Worm (Caenorhabditis elegans) whole organism, young adult: ENCODE data around the gene nmad-1.

ENCODE experiments used
- C17E4.6 ChIP-seq: fragments of 200-800 bp; sonication (Bioruptor generic); IDR thresholded peaks from 2 replicates; pipeline ENCODE4 v1.3.6; 2022; ENCODE audit warnings: missing genetic modification reagents, missing genetic modification characterization, missing compliant biosample characterization
- F33H1.4 ChIP-seq: fragments of 200-800 bp; sonication (Bioruptor generic); IDR thresholded peaks from 2 replicates; pipeline ENCODE4 v1.3.6; 2022; ENCODE audit warnings: missing genetic modification reagents, missing genetic modification characterization, missing compliant biosample characterization
- F39B2.1 ChIP-seq: fragments of 200-800 bp; sonication (Bioruptor generic); IDR thresholded peaks from 2 replicates; pipeline ENCODE4 v1.3.6; 2022; ENCODE audit warnings: missing genetic modification reagents, missing genetic modification characterization, missing compliant biosample characterization
- F55B11.4 ChIP-seq: sonication (generic microtip); optimal IDR thresholded peaks from 2 replicates; lab custom pipeline; 2016; ENCODE audit warnings: missing compliant biosample characterization, missing genetic modification characterization, borderline replicate concordance; ENCODE audit not compliant: insufficient read depth
- F57A8.1 ChIP-seq: fragments of 200-800 bp; sonication (Bioruptor generic); optimal IDR thresholded peaks from 2 replicates; lab custom pipeline; 2018; ENCODE audit warnings: mild to moderate bottlenecking, missing genetic modification characterization, moderate library complexity, missing compliant biosample characterization
- K12H6.12 ChIP-seq: fragments of 200-800 bp; sonication (Bioruptor generic); optimal IDR thresholded peaks from 2 replicates; lab custom pipeline; 2018; ENCODE audit warnings: mild to moderate bottlenecking, missing genetic modification characterization, missing compliant biosample characterization
- aptf-3 ChIP-seq: fragments of 200-800 bp; sonication (Bioruptor generic); IDR thresholded peaks from 2 replicates; pipeline ENCODE4 v1.3.6; 2022; ENCODE audit warnings: missing genetic modification characterization, missing compliant biosample characterization
- cebp-1 ChIP-seq, 2 experiments: fragments of 200-800 bp in 1 of 2; sonication (Bioruptor generic) in 1 of 2; sonication (generic microtip) in 1 of 2; IDR thresholded peaks in 1 of 2; optimal IDR thresholded peaks in 1 of 2; 2 replicates each; pipeline versions ENCODE4 v1.3.6 to Lab custom; 2017 to 2022; ENCODE audit warnings: missing compliant biosample characterization in 2 of 2, missing genetic modification characterization in 2 of 2, mild to moderate bottlenecking in 1 of 2, missing genetic modification reagents in 1 of 2, moderate library complexity in 1 of 2
- ceh-40 ChIP-seq: fragments of 200-800 bp; sonication (Bioruptor generic); IDR thresholded peaks from 2 replicates; pipeline ENCODE4 v1.3.6; 2022; ENCODE audit warnings: missing genetic modification characterization, missing compliant biosample characterization
- ceh-79 ChIP-seq: sonication (generic microtip); optimal IDR thresholded peaks from 2 replicates; lab custom pipeline; 2017; ENCODE audit warnings: mild to moderate bottlenecking, missing genetic modification characterization, missing compliant biosample characterization
- chd-7 ChIP-seq: sonication (generic microtip); optimal IDR thresholded peaks from 2 replicates; lab custom pipeline; 2016; ENCODE audit warnings: mild to moderate bottlenecking, missing genetic modification characterization, moderate library complexity, missing compliant biosample characterization
- dpff-1 ChIP-seq: sonication (generic microtip); optimal IDR thresholded peaks from 2 replicates; lab custom pipeline; 2017; ENCODE audit warnings: mild to moderate bottlenecking, missing genetic modification characterization, missing compliant biosample characterization
- egl-18 ChIP-seq: fragments of 200-800 bp; sonication (Bioruptor generic); IDR thresholded peaks from 2 replicates; pipeline ENCODE4 v1.3.6; 2022; ENCODE audit warnings: missing genetic modification reagents, missing genetic modification characterization, missing compliant biosample characterization
- egl-44 ChIP-seq: fragments of 200-800 bp; sonication (Bioruptor generic); IDR thresholded peaks from 2 replicates; pipeline ENCODE4 v1.3.6; 2022; ENCODE audit warnings: missing genetic modification reagents, missing genetic modification characterization, missing compliant biosample characterization
- lag-1 ChIP-seq: fragments of 200-800 bp; sonication (Bioruptor generic); IDR thresholded peaks from 2 replicates; pipeline ENCODE4 v1.3.6; 2022; ENCODE audit warnings: missing genetic modification reagents, missing genetic modification characterization, missing compliant biosample characterization
- lin-26 ChIP-seq: fragments of 200-800 bp; sonication (Bioruptor generic); IDR thresholded peaks from 2 replicates; pipeline ENCODE4 v1.3.6; 2022; ENCODE audit warnings: missing genetic modification reagents, missing genetic modification characterization, missing compliant biosample characterization
- lsl-1 ChIP-seq: fragments of 200-800 bp; sonication (Bioruptor generic); optimal IDR thresholded peaks from 2 replicates; lab custom pipeline; 2018; ENCODE audit warnings: mild to moderate bottlenecking, missing genetic modification characterization, moderate library complexity, missing compliant biosample characterization
- madf-10 ChIP-seq: sonication (generic microtip); optimal IDR thresholded peaks from 2 replicates; lab custom pipeline; 2016; ENCODE audit warnings: mild to moderate bottlenecking, missing genetic modification characterization, missing compliant biosample characterization
- madf-6 ChIP-seq: fragments of 200-800 bp; sonication (Bioruptor generic); IDR thresholded peaks from 2 replicates; pipeline ENCODE4 v1.3.6; 2022; ENCODE audit warnings: missing genetic modification reagents, missing genetic modification characterization, missing compliant biosample characterization
- madf-8 ChIP-seq: fragments of 200-800 bp; sonication (Bioruptor generic); conservative IDR thresholded peaks from 2 replicates; pipeline ENCODE4 v1.3.6; 2022; ENCODE audit warnings: missing genetic modification reagents, missing genetic modification characterization, missing compliant biosample characterization
- mel-28 ChIP-seq: sonication (generic microtip); optimal IDR thresholded peaks from 2 replicates; lab custom pipeline; 2016; ENCODE audit warnings: borderline replicate concordance, mild to moderate bottlenecking, missing genetic modification characterization, missing compliant biosample characterization
- nfya-2 ChIP-seq: fragments of 200-800 bp; sonication (Bioruptor generic); IDR thresholded peaks from 2 replicates; pipeline ENCODE4 v1.3.6; 2022; ENCODE audit warnings: missing genetic modification reagents, missing genetic modification characterization, missing compliant biosample characterization
- nhr-179 ChIP-seq: sonication (generic microtip); optimal IDR thresholded peaks from 2 replicates; lab custom pipeline; 2016; ENCODE audit warnings: mild to moderate bottlenecking, missing genetic modification characterization, missing compliant biosample characterization
- nhr-80 ChIP-seq: sonication (generic microtip); optimal IDR thresholded peaks from 2 replicates; lab custom pipeline; 2016; ENCODE audit warnings: missing genetic modification characterization, missing compliant biosample characterization
- pbrm-1 ChIP-seq: fragments of 200-800 bp; sonication (Bioruptor generic); IDR thresholded peaks from 2 replicates; pipeline ENCODE4 v1.3.6; 2022; ENCODE audit warnings: missing genetic modification reagents, missing genetic modification characterization, missing compliant biosample characterization
- pha-4 ChIP-seq: fragments of 150-350 bp; sonication (generic microtip); optimal IDR thresholded peaks from 2 replicates; lab custom pipeline; 2014; ENCODE audit warnings: missing biosample characterization, missing genetic modification reagents, missing genetic modification characterization
- rcor-1 ChIP-seq: fragments of 200-800 bp; sonication (Bioruptor generic); IDR thresholded peaks from 2 replicates; pipeline ENCODE4 v1.3.6; 2022; ENCODE audit warnings: missing genetic modification reagents, missing genetic modification characterization, missing compliant biosample characterization
- sdz-38 ChIP-seq: sonication (generic microtip); optimal IDR thresholded peaks from 2 replicates; lab custom pipeline; 2016; ENCODE audit warnings: missing genotype, missing genetic modification characterization, missing compliant biosample characterization
- sea-2 ChIP-seq: fragments of 200-800 bp; sonication (Bioruptor generic); IDR thresholded peaks from 2 replicates; pipeline ENCODE4 v1.3.6; 2022; ENCODE audit warnings: missing genetic modification characterization, missing compliant biosample characterization
- snpc-1.1 ChIP-seq: sonication (generic microtip); optimal IDR thresholded peaks from 2 replicates; lab custom pipeline; 2017; ENCODE audit warnings: missing genetic modification characterization, mild to moderate bottlenecking, missing compliant biosample characterization, antibody characterized with exemption, moderate library complexity, missing genotype, missing genetic modification reagents; ENCODE audit not compliant: insufficient read depth
- snpc-1.3 ChIP-seq: sonication (generic microtip); optimal IDR thresholded peaks from 2 replicates; lab custom pipeline; 2017; ENCODE audit warnings: missing genetic modification characterization, mild to moderate bottlenecking, missing compliant biosample characterization, antibody characterized with exemption, moderate library complexity, missing genotype, missing genetic modification reagents; ENCODE audit not compliant: insufficient read depth
- snpc-3.4 ChIP-seq: sonication (generic microtip); optimal IDR thresholded peaks from 2 replicates; lab custom pipeline; 2017; ENCODE audit warnings: missing genetic modification characterization, mild to moderate bottlenecking, missing compliant biosample characterization, antibody characterized with exemption, moderate library complexity, missing genotype, missing genetic modification reagents
- snpc-4 ChIP-seq, 5 experiments: fragments of 150-350 bp in 1 of 5; sonication (generic microtip) in 4 of 5; optimal IDR thresholded peaks; 2 replicates each; lab custom pipeline; 2014 to 2018; ENCODE audit warnings: missing genetic modification characterization in 5 of 5, missing biosample characterization in 3 of 5, antibody characterized with exemption in 2 of 5, mild to moderate bottlenecking in 2 of 5, missing compliant biosample characterization in 2 of 5, missing genotype in 2 of 5, moderate library complexity in 2 of 5, missing genetic modification reagents in 1 of 5
- tbx-9 ChIP-seq: sonication (generic microtip); optimal IDR thresholded peaks from 2 replicates; lab custom pipeline; 2016; ENCODE audit warnings: borderline replicate concordance, missing genetic modification characterization, inconsistent platforms, missing compliant biosample characterization
- tlf-1 ChIP-seq: fragments of 200-800 bp; sonication (Bioruptor generic); optimal IDR thresholded peaks from 2 replicates; lab custom pipeline; 2018; ENCODE audit warnings: mild to moderate bottlenecking, missing genetic modification characterization, missing compliant biosample characterization
- unc-130 ChIP-seq: sonication (generic microtip); optimal IDR thresholded peaks from 2 replicates; lab custom pipeline; 2016; ENCODE audit warnings: missing genetic modification reagents, missing genetic modification characterization, missing compliant biosample characterization
- xnd-1 ChIP-seq: sonication (generic microtip); optimal IDR thresholded peaks from 2 replicates; lab custom pipeline; 2016; ENCODE audit warnings: missing genotype, missing genetic modification reagents, missing genetic modification characterization, missing compliant biosample characterization
- zim-3 ChIP-seq: sonication (generic microtip); optimal IDR thresholded peaks from 2 replicates; lab custom pipeline; 2017; ENCODE audit warnings: mild to moderate bottlenecking, missing genetic modification characterization, moderate library complexity, missing compliant biosample characterization
- ztf-22 ChIP-seq: fragments of 200-800 bp; sonication (Bioruptor generic); optimal IDR thresholded peaks from 2 replicates; lab custom pipeline; 2018; ENCODE audit warnings: mild to moderate bottlenecking, missing genetic modification characterization, moderate library complexity, missing compliant biosample characterization
- ztf-26 ChIP-seq: sonication (generic microtip); optimal IDR thresholded peaks from 2 replicates; lab custom pipeline; 2017; ENCODE audit warnings: missing genetic modification characterization, missing compliant biosample characterization

nmad-1 gene

ce11 chrIII:5543727-5544345 is 10.9 kb downstream of the nmad-1 start, which contains the start of gene D1044.1:
Gene D1044.1 (plus strand): TSS chrIII:5544295.
- TF ChIP-seq lsl-1, result peak; percentile 87
- TF ChIP-seq cebp-1 (GFP tag; IDR thresholded peaks at IDR 0.05; lab: Robert Waterston, UW), result no peak
- TF ChIP-seq cebp-1 (tag; optimal IDR thresholded peaks at IDR 0.05; lab: Kevin White, UChicago), result no peak
- TF ChIP-seq ztf-22, result no peak
- TF ChIP-seq mel-28 (tag; lab: Kevin White, UChicago), result no peak
- peak; percentile 77 for TF ChIP-seq madf-6 (GFP tag; lab: Robert Waterston, UW)
- TF ChIP-seq sea-2, result no peak
- TF ChIP-seq madf-8 (GFP tag; lab: Robert Waterston, UW), result peak; percentile 44
- TF ChIP-seq ceh-79, result no peak
- no peak for TF ChIP-seq lag-1 (GFP tag; lab: Robert Waterston, UW)
- no peak for TF ChIP-seq dpff-1 (tag; lab: Kevin White, UChicago)
- no peak for TF ChIP-seq aptf-3 (GFP tag; lab: Robert Waterston, UW)
- no peak for TF ChIP-seq zim-3 (tag; lab: Kevin White, UChicago)
- TF ChIP-seq F55B11.4 (tag; lab: Kevin White, UChicago), result no peak
- no peak for TF ChIP-seq chd-7 (tag; lab: Kevin White, UChicago)
- no peak for TF ChIP-seq tbx-9 (tag; lab: Kevin White, UChicago)
- no peak for TF ChIP-seq unc-130 (GFP tag; lab: Kevin White, UChicago)
- no peak for TF ChIP-seq egl-18
- peak; percentile 27 for TF ChIP-seq xnd-1 (tag; lab: Kevin White, UChicago)
- TF ChIP-seq nhr-80, result no peak

- no peak for TF ChIP-seq sdz-38 (tag; lab: Kevin White, UChicago)
- TF ChIP-seq snpc-1.1 (tag; lab: Kevin White, UChicago), result no peak
- TF ChIP-seq madf-10 (tag; lab: Kevin White, UChicago), result no peak
- no peak for TF ChIP-seq ztf-26
- TF ChIP-seq snpc-3.4 (tag; lab: Kevin White, UChicago), result no peak
- TF ChIP-seq aptf-3 (GFP tag; lab: Robert Waterston, UW), result no peak
- no peak for TF ChIP-seq ceh-40 (GFP tag; lab: Robert Waterston, UW)
- TF ChIP-seq nhr-80, result peak; percentile 8
- TF ChIP-seq rcor-1 (GFP tag; lab: Robert Waterston, UW), result no peak
- no peak for TF ChIP-seq tlf-1 (GFP tag; lab: Kevin White, UChicago)
- TF ChIP-seq pha-4 (tag; lab: Kevin White, UChicago), result no peak
- TF ChIP-seq K12H6.12 (tag; lab: Kevin White, UChicago), result no peak
- TF ChIP-seq lsl-1, result peak; percentile 79
- TF ChIP-seq F39B2.1, result no peak
- no peak for TF ChIP-seq snpc-4 (GFP tag; optimal IDR thresholded peaks at IDR 0.05; lab: Kevin White, UChicago)
- TF ChIP-seq snpc-4 (tag; optimal IDR thresholded peaks at IDR 0.05; lab: Kevin White, UChicago), result no peak
- no peak for TF ChIP-seq zim-3 (tag; lab: Kevin White, UChicago)
- peak; percentile 78 for TF ChIP-seq madf-6 (GFP tag; lab: Robert Waterston, UW)
- TF ChIP-seq chd-7 (tag; lab: Kevin White, UChicago), result no peak
- TF ChIP-seq F33H1.4 (GFP tag; lab: Robert Waterston, UW), result peak; percentile 81
- TF ChIP-seq egl-44 (GFP tag; lab: Robert Waterston, UW), result no peak
- peak; percentile 2 for TF ChIP-seq snpc-1.3
- TF ChIP-seq F57A8.1 (GFP tag; lab: Kevin White, UChicago), result no peak
- TF ChIP-seq nfya-2 (GFP tag; lab: Robert Waterston, UW), result no peak
- TF ChIP-seq C17E4.6 (GFP tag; lab: Robert Waterston, UW), result no peak
- TF ChIP-seq pbrm-1 (GFP tag; lab: Robert Waterston, UW), result no peak
- TF ChIP-seq madf-8 (GFP tag; lab: Robert Waterston, UW), result peak; percentile 49
- no peak for TF ChIP-seq nhr-179 (tag; lab: Kevin White, UChicago)
- peak; percentile 71 for TF ChIP-seq xnd-1 (tag; lab: Kevin White, UChicago)
- TF ChIP-seq lin-26, result no peak
- TF ChIP-seq mel-28 (tag; lab: Kevin White, UChicago), result no peak
These were observed 11.7 kb downstream of the nmad-1 start, which contains the start of gene D1044.6 for ce11 chrIII:5543050-5543449. Gene D1044.6 (minus strand): TSS chrIII:5543177.
